Fruit fly (Drosophila melanogaster) whole organism, embryonic: ENCODE measurements around the gene CG7781.

Experiments
- Atf-2 ChIP-seq: fragments of 200-800 bp; sonication (Bioruptor generic); optimal IDR thresholded peaks from 2 replicates; lab custom pipeline; 2016; ENCODE audit warnings: missing biosample characterization, missing genetic modification characterization
- Atf3 ChIP-seq: fragments of 200-800 bp; sonication (Bioruptor generic); optimal IDR thresholded peaks from 3 replicates; lab custom pipeline; 2016; ENCODE audit warnings: missing biosample characterization, missing genetic modification characterization
- B-H1 ChIP-seq: fragments of 200-800 bp; sonication (Bioruptor generic); IDR thresholded peaks from 3 replicates; pipeline ENCODE4 v1.3.6; 2022; ENCODE audit warnings: missing biosample characterization, missing genetic modification characterization
- CG10543 ChIP-seq: fragments of 200-800 bp; sonication (Bioruptor generic); optimal IDR thresholded peaks from 3 replicates; lab custom pipeline; 2017; ENCODE audit warnings: missing biosample characterization, mild to moderate bottlenecking, missing genetic modification characterization, moderate library complexity
- CG10565 ChIP-seq: fragments of 200-800 bp; sonication (Bioruptor generic); optimal IDR thresholded peaks from 3 replicates; lab custom pipeline; 2016; ENCODE audit warnings: missing biosample characterization, mild to moderate bottlenecking, missing genetic modification characterization
- CG11456 ChIP-seq: fragments of 200-800 bp; sonication (Bioruptor generic); IDR thresholded peaks from 3 replicates; pipeline ENCODE4 v1.3.6; 2022; ENCODE audit warnings: missing biosample characterization, missing genetic modification characterization
- CG11560 ChIP-seq: fragments of 200-800 bp; sonication (Bioruptor generic); IDR thresholded peaks from 3 replicates; pipeline ENCODE4 v1.3.6; 2022; ENCODE audit warnings: missing biosample characterization, missing genetic modification characterization
- CG15601 ChIP-seq: fragments of 200-800 bp; sonication (Bioruptor generic); optimal IDR thresholded peaks from 3 replicates; lab custom pipeline; 2019; ENCODE audit warnings: missing biosample characterization, mild to moderate bottlenecking, missing genetic modification characterization, moderate library complexity
- CG1603 ChIP-seq: fragments of 200-800 bp; sonication (Bioruptor generic); optimal IDR thresholded peaks from 2 replicates; lab custom pipeline; 2019; ENCODE audit warnings: missing biosample characterization, mild to moderate bottlenecking, missing genetic modification characterization, moderate library complexity
- CG16815 ChIP-seq: fragments of 200-800 bp; sonication (Bioruptor generic); optimal IDR thresholded peaks from 3 replicates; lab custom pipeline; 2017; ENCODE audit warnings: missing biosample characterization, mild to moderate bottlenecking, missing genetic modification characterization
- CG16863 ChIP-seq: fragments of 200-800 bp; sonication (Bioruptor generic); optimal IDR thresholded peaks from 3 replicates; lab custom pipeline; 2016; ENCODE audit warnings: missing biosample characterization, missing genetic modification characterization
- CG17385 ChIP-seq: fragments of 200-800 bp; sonication (Bioruptor generic); optimal IDR thresholded peaks from 3 replicates; lab custom pipeline; 2018; ENCODE audit warnings: missing biosample characterization, mild to moderate bottlenecking, missing genetic modification characterization
- CG17568 ChIP-seq: fragments of 200-800 bp; sonication (Bioruptor generic); optimal IDR thresholded peaks from 2 replicates; lab custom pipeline; 2018; ENCODE audit warnings: missing biosample characterization, mild to moderate bottlenecking, missing genetic modification characterization, moderate library complexity
- CG1792 ChIP-seq: fragments of 200-800 bp; sonication (Bioruptor generic); optimal IDR thresholded peaks from 2 replicates; lab custom pipeline; 2016; ENCODE audit warnings: missing biosample characterization, missing genetic modification characterization
- CG2129 ChIP-seq: fragments of 200-800 bp; sonication (Bioruptor generic); IDR thresholded peaks from 2 replicates; pipeline ENCODE4 v1.3.6; 2022; ENCODE audit warnings: missing biosample characterization, missing genetic modification characterization; ENCODE audit not compliant: partially characterized antibody
- CG3065 ChIP-seq: fragments of 200-800 bp; sonication (Bioruptor generic); optimal IDR thresholded peaks from 2 replicates; lab custom pipeline; 2016; ENCODE audit warnings: missing biosample characterization, missing genetic modification characterization
- CG3847 ChIP-seq: fragments of 200-800 bp; sonication (Bioruptor generic); IDR thresholded peaks from 2 replicates; pipeline ENCODE4 v1.3.6; 2022; ENCODE audit warnings: missing biosample characterization, missing genetic modification characterization
- CG4730 ChIP-seq: fragments of 200-800 bp; sonication (Bioruptor generic); IDR thresholded peaks from 2 replicates; pipeline ENCODE4 v1.3.6; 2022; ENCODE audit warnings: missing biosample characterization, missing genetic modification characterization
- CG6254 ChIP-seq: fragments of 200-800 bp; sonication (Bioruptor generic); optimal IDR thresholded peaks from 3 replicates; lab custom pipeline; 2017; ENCODE audit warnings: mild to moderate bottlenecking, missing biosample characterization, missing genetic modification reagents, missing genetic modification characterization
- CG6765 ChIP-seq: fragments of 200-800 bp; sonication (Bioruptor generic); optimal IDR thresholded peaks from 3 replicates; lab custom pipeline; 2017; ENCODE audit warnings: missing biosample characterization, mild to moderate bottlenecking, missing genetic modification characterization
- CG7839 ChIP-seq: fragments of 200-800 bp; sonication (Bioruptor generic); optimal IDR thresholded peaks from 3 replicates; lab custom pipeline; 2018; ENCODE audit warnings: missing biosample characterization, mild to moderate bottlenecking, missing genetic modification characterization, moderate library complexity
- CG8290 ChIP-seq, 3 experiments: fragments of 200-800 bp; sonication (Bioruptor generic); optimal IDR thresholded peaks; 2 replicates each; lab custom pipeline; 2016 to 2019; ENCODE audit warnings: missing biosample characterization in 3 of 3, missing genetic modification characterization in 3 of 3, mild to moderate bottlenecking in 2 of 3, moderate library complexity in 1 of 3
- CkIIα-i1 ChIP-seq: fragments of 200-800 bp; sonication (Bioruptor generic); IDR thresholded peaks from 2 replicates; pipeline ENCODE4 v1.3.6; 2022; ENCODE audit warnings: missing biosample characterization, missing genetic modification characterization
- Dbx ChIP-seq: fragments of 200-800 bp; sonication (Bioruptor generic); IDR thresholded peaks from 3 replicates; pipeline ENCODE4 v1.3.6; 2022; ENCODE audit warnings: missing biosample characterization, missing genetic modification characterization
- Doc3 ChIP-seq: fragments of 200-800 bp; sonication (Bioruptor generic); IDR thresholded peaks from 3 replicates; pipeline ENCODE4 v1.3.6; 2022; ENCODE audit warnings: missing biosample characterization, missing genetic modification characterization; ENCODE audit not compliant: partially characterized antibody
- Fer1 ChIP-seq: fragments of 200-800 bp; sonication (Bioruptor generic); optimal IDR thresholded peaks from 2 replicates; lab custom pipeline; 2017; ENCODE audit warnings: missing biosample characterization, mild to moderate bottlenecking, missing genetic modification characterization
- Fer2 ChIP-seq: fragments of 200-800 bp; sonication (Bioruptor generic); optimal IDR thresholded peaks from 2 replicates; lab custom pipeline; 2018; ENCODE audit warnings: missing biosample characterization, mild to moderate bottlenecking, missing genetic modification characterization, moderate library complexity
- H15 ChIP-seq: fragments of 200-800 bp; sonication (Bioruptor generic); IDR thresholded peaks from 3 replicates; pipeline ENCODE4 v1.3.6; 2022; ENCODE audit warnings: missing biosample characterization, missing genetic modification characterization
- Hmx ChIP-seq: fragments of 200-800 bp; sonication (Bioruptor generic); optimal IDR thresholded peaks from 2 replicates; lab custom pipeline; 2016; ENCODE audit warnings: missing biosample characterization, missing genetic modification characterization
- Hsf ChIP-seq: fragments of 200-800 bp; sonication (Bioruptor generic); optimal IDR thresholded peaks from 3 replicates; lab custom pipeline; 2016; ENCODE audit warnings: missing biosample characterization, missing genetic modification characterization
- Opbp ChIP-seq: fragments of 200-800 bp; sonication (Bioruptor generic); IDR thresholded peaks from 3 replicates; pipeline ENCODE4 v1.3.6; 2022; ENCODE audit warnings: missing biosample characterization, missing genetic modification characterization; ENCODE audit not compliant: partially characterized antibody
- PHDP ChIP-seq: fragments of 200-800 bp; sonication (Bioruptor generic); optimal IDR thresholded peaks from 3 replicates; lab custom pipeline; 2018; ENCODE audit warnings: missing biosample characterization, mild to moderate bottlenecking, missing genetic modification characterization, moderate library complexity
- Ptx1 ChIP-seq: fragments of 200-800 bp; sonication (Bioruptor generic); IDR thresholded peaks from 2 replicates; pipeline ENCODE4 v1.3.6; 2022; ENCODE audit warnings: missing biosample characterization, missing genetic modification characterization
- Tbp ChIP-seq: fragments of >200 bp; optimal IDR thresholded peaks from 2 replicates; lab custom pipeline; 2018; ENCODE audit warnings: missing biosample characterization, missing genetic modification characterization
- btn ChIP-seq: fragments of 200-800 bp; sonication (Bioruptor generic); optimal IDR thresholded peaks from 2 replicates; lab custom pipeline; 2016; ENCODE audit warnings: missing biosample characterization, missing genetic modification characterization
- chif ChIP-seq, 2 experiments: fragments of 200-800 bp; sonication (Bioruptor generic); optimal IDR thresholded peaks; 3 replicates each; lab custom pipeline; 2016; ENCODE audit warnings: missing biosample characterization in 2 of 2, missing genetic modification characterization in 2 of 2
- corto ChIP-seq: fragments of 200-800 bp; sonication (Bioruptor generic); optimal IDR thresholded peaks from 2 replicates; lab custom pipeline; 2016; ENCODE audit warnings: missing biosample characterization, mild to moderate bottlenecking, missing genetic modification characterization, moderate library complexity
- crc ChIP-seq: fragments of 200-800 bp; sonication (Bioruptor generic); optimal IDR thresholded peaks from 2 replicates; lab custom pipeline; 2016; ENCODE audit warnings: missing biosample characterization, missing genetic modification characterization
- eve ChIP-seq, 2 experiments: fragments of >200 bp; optimal IDR thresholded peaks; 2 replicates each; lab custom pipeline; 2017; ENCODE audit warnings: missing biosample characterization in 2 of 2, missing genetic modification characterization in 2 of 2
- eyg ChIP-seq: fragments of 200-800 bp; sonication (Bioruptor generic); optimal IDR thresholded peaks from 3 replicates; lab custom pipeline; 2016; ENCODE audit warnings: missing biosample characterization, missing genetic modification characterization
- gem ChIP-seq: fragments of 200-800 bp; sonication (Bioruptor generic); optimal IDR thresholded peaks from 2 replicates; lab custom pipeline; 2019; ENCODE audit warnings: missing biosample characterization, mild to moderate bottlenecking, missing genetic modification characterization, moderate library complexity
- her ChIP-seq: fragments of 200-800 bp; sonication (Bioruptor generic); optimal IDR thresholded peaks from 2 replicates; lab custom pipeline; 2016; ENCODE audit warnings: missing biosample characterization, missing genetic modification characterization
- insv ChIP-seq, 2 experiments: fragments of 200-800 bp; sonication (Bioruptor generic); optimal IDR thresholded peaks; 3 replicates each; lab custom pipeline; 2016 to 2018; ENCODE audit warnings: missing biosample characterization in 2 of 2, missing genetic modification characterization in 2 of 2
- odd ChIP-seq: fragments of 200-800 bp; sonication (Bioruptor generic); optimal IDR thresholded peaks from 2 replicates; lab custom pipeline; 2017; ENCODE audit warnings: missing biosample characterization, mild to moderate bottlenecking, missing genetic modification characterization
- pum ChIP-seq: fragments of 200-800 bp; sonication (Bioruptor generic); optimal IDR thresholded peaks from 2 replicates; lab custom pipeline; 2016; ENCODE audit warnings: missing biosample characterization, missing genetic modification characterization
- sc ChIP-seq, 3 experiments: fragments of >200 bp in 2 of 3; fragments of 200-800 bp in 1 of 3; sonication (Bioruptor generic) in 1 of 3; optimal IDR thresholded peaks; 2 replicates in 2 of 3; 3 replicates in 1 of 3; lab custom pipeline; 2017; ENCODE audit warnings: mild to moderate bottlenecking in 1 of 3, missing biosample characterization in 1 of 3, missing genetic modification characterization in 1 of 3, missing genetic modification reagents in 1 of 3
- slp2 ChIP-seq: fragments of 200-800 bp; sonication (Bioruptor generic); optimal IDR thresholded peaks from 2 replicates; lab custom pipeline; 2016; ENCODE audit warnings: missing biosample characterization, missing genetic modification characterization
- so ChIP-seq: fragments of 200-800 bp; sonication (Bioruptor generic); IDR thresholded peaks from 3 replicates; pipeline ENCODE4 v1.3.6; 2022; ENCODE audit warnings: missing biosample characterization, missing genetic modification characterization
- toy ChIP-seq: fragments of 200-800 bp; sonication (Bioruptor generic); IDR thresholded peaks from 2 replicates; pipeline ENCODE4 v1.3.6; 2022; ENCODE audit warnings: missing biosample characterization, missing genetic modification characterization
- tup ChIP-seq: fragments of 200-800 bp; sonication (Bioruptor generic); optimal IDR thresholded peaks from 2 replicates; lab custom pipeline; 2016; ENCODE audit warnings: missing biosample characterization, mild to moderate bottlenecking, missing genetic modification characterization, moderate library complexity

CG7781 gene

DNA sequence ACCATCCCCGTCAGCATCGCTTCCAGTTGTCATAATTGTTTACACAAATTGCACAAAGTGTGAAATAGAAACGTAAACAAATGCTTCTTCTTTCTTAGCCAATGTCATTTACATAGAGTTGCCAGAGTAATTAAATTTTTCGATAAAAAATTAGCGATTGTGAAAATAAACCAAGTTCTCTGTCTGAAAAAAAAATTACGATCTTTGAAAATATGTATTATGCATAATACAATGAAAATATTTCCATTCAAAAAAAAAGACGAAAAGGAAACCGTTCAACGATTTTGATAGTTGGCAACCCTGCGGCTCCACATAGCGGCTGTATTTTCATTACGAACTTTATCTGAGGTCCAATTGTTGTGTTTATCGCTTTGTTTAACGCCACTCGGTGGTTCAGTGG, 14.1 kb downstream of the CG7781 start, which contains the start of the genes CG7810 and CG7806 (continued):
- TF ChIP-seq Fer2 (tag; lab: Kevin White, UChicago), result peak; percentile 72
- TF ChIP-seq insv (GFP tag; optimal IDR thresholded peaks at IDR 0.05; lab: Kevin White, UChicago), result peak in 1 of 2 experiments; percentile 70
- TF ChIP-seq Atf-2 (GFP tag; lab: Kevin White, UChicago), result peak; percentile 86
- TF ChIP-seq Fer1, result peak; percentile 90
- TF ChIP-seq Opbp, result no peak
- TF ChIP-seq CG1792 (GFP tag; lab: Kevin White, UChicago), result peak; percentile 63
- TF ChIP-seq her, result peak; percentile 84
- TF ChIP-seq slp2 (GFP tag; lab: Kevin White, UChicago), result peak; percentile 89
- peak; percentile 78 for TF ChIP-seq CG3065 (GFP tag; lab: Kevin White, UChicago)
- peak; percentile 78 for TF ChIP-seq Atf3 (GFP tag; lab: Kevin White, UChicago)
- TF ChIP-seq CG17568 (GFP tag; lab: Kevin White, UChicago), result no peak
- 0 out of 3 replicates have a peak, but pooled peaks have one; percentile 13 for TF ChIP-seq Doc3 (GFP tag; lab: Robert Waterston, UW)
- TF ChIP-seq CkIIα-i1, result 0 out of 2 replicates have a peak, but pooled peaks have one; percentile 10
- TF ChIP-seq CG8290 (GFP tag; optimal IDR thresholded peaks at IDR 0.05; lab: Kevin White, UChicago), result peak; percentile 81
- peak in 1 of 2 experiments; percentile 80 for TF ChIP-seq CG8290 (tag; optimal IDR thresholded peaks at IDR 0.05; lab: Kevin White, UChicago)
- TF ChIP-seq pum (GFP tag; lab: Kevin White, UChicago), result peak; percentile 85
- peak; percentile 89 for TF ChIP-seq CG11456 (GFP tag; lab: Robert Waterston, UW)
- TF ChIP-seq B-H1, result peak; percentile 81
- peak; percentile 63 for TF ChIP-seq eyg (GFP tag; lab: Kevin White, UChicago)
- TF ChIP-seq CG17385 (GFP tag; lab: Kevin White, UChicago), result peak; percentile 99
- peak; percentile 10 for TF ChIP-seq CG10565 (GFP tag; lab: Kevin White, UChicago)
- TF ChIP-seq chif (GFP tag; optimal IDR thresholded peaks at IDR 0.05; lab: Kevin White, UChicago), result peak; percentile 83 to 92
- TF ChIP-seq toy (GFP tag; lab: Robert Waterston, UW), result 0 out of 2 replicates have a peak, but pooled peaks have one; percentile 31
- TF ChIP-seq Ptx1 (GFP tag; lab: Robert Waterston, UW), result peak; percentile 95
- TF ChIP-seq Hsf (GFP tag; lab: Kevin White, UChicago), result peak; percentile 94
- no peak for TF ChIP-seq eve (GFP tag; optimal IDR thresholded peaks at IDR 0.05; lab: Kevin White, UChicago)
- peak; percentile 82 for TF ChIP-seq crc (GFP tag; lab: Kevin White, UChicago)
- TF ChIP-seq so (GFP tag; lab: Robert Waterston, UW), result peak; percentile 90
- TF ChIP-seq sc (optimal IDR thresholded peaks at IDR 0.05; lab: Kevin White, UChicago), result no peak
- TF ChIP-seq sc (GFP tag; optimal IDR thresholded peaks at IDR 0.05; lab: Kevin White, UChicago), result peak; percentile 69
- peak; percentile 86 for TF ChIP-seq H15
- peak; percentile 72 for TF ChIP-seq CG1603 (tag; lab: Kevin White, UChicago)
- TF ChIP-seq CG10543 (GFP tag; lab: Kevin White, UChicago), result peak; percentile 81
- peak; percentile 96 for TF ChIP-seq gem
- TF ChIP-seq corto (GFP tag; lab: Kevin White, UChicago), result no peak
- peak; percentile 74 for TF ChIP-seq CG4730 (GFP tag; lab: Robert Waterston, UW)
- peak; percentile 91 for TF ChIP-seq CG16863 (GFP tag; lab: Kevin White, UChicago)
- peak; percentile 42 for TF ChIP-seq tup (GFP tag; lab: Kevin White, UChicago)
- TF ChIP-seq PHDP (tag; lab: Kevin White, UChicago), result peak; percentile 95
- no peak for TF ChIP-seq CG6254 (GFP tag; lab: Kevin White, UChicago)
- no peak for TF ChIP-seq odd (GFP tag; lab: Kevin White, UChicago)
- TF ChIP-seq CG6765 (GFP tag; lab: Kevin White, UChicago), result peak; percentile 82
- TF ChIP-seq CG16815 (GFP tag; lab: Kevin White, UChicago), result peak; percentile 58
- TF ChIP-seq CG11560 (tag; lab: Robert Waterston, UW), result peak; percentile 82
- TF ChIP-seq CG3847 (GFP tag; lab: Robert Waterston, UW), result peak; percentile 90
- no peak for TF ChIP-seq Tbp (GFP tag; lab: Kevin White, UChicago)
- TF ChIP-seq btn (GFP tag; lab: Kevin White, UChicago), result peak; percentile 64
- peak; percentile 90 for TF ChIP-seq CG7839 (tag; lab: Kevin White, UChicago)
- TF ChIP-seq Dbx, result peak; percentile 82
- TF ChIP-seq Hmx, result no peak
- peak; percentile 88 for TF ChIP-seq CG15601 (tag; lab: Kevin White, UChicago)
- no peak for TF ChIP-seq CG2129 (GFP tag; lab: Robert Waterston, UW)
